Fruit fly (Drosophila melanogaster) whole organism, wandering third instar larva: ENCODE measurements around the gene Gbeta5.

Experiments used
- Abd-B ChIP-seq: fragments of >200 bp; optimal IDR thresholded peaks from 2 replicates; lab custom pipeline; 2017; ENCODE audit warnings: missing biosample characterization, missing genetic modification characterization
- CG32264 ChIP-seq: fragments of 200-800 bp; sonication (Bioruptor generic); optimal IDR thresholded peaks from 2 replicates; lab custom pipeline; 2016; ENCODE audit warnings: missing biosample characterization, missing genetic modification characterization
- CG9705 ChIP-seq: fragments of 200-800 bp; sonication (Bioruptor generic); optimal IDR thresholded peaks from 2 replicates; lab custom pipeline; 2018; ENCODE audit warnings: missing biosample characterization, mild to moderate bottlenecking, missing genetic modification characterization
- CrebA ChIP-seq: fragments of 200-800 bp; sonication (Bioruptor generic); optimal IDR thresholded peaks from 2 replicates; lab custom pipeline; 2016; ENCODE audit warnings: missing biosample characterization, mild to moderate bottlenecking, missing genetic modification characterization, borderline replicate concordance
- Dfd ChIP-seq: fragments of >200 bp; optimal IDR thresholded peaks from 2 replicates; lab custom pipeline; 2017; ENCODE audit warnings: missing biosample characterization, missing genetic modification characterization
- Dif ChIP-seq: fragments of 200-275, 200-300 bp; sonication (Bioruptor generic); optimal IDR thresholded peaks from 2 replicates; lab custom pipeline; 2018; ENCODE audit warnings: missing biosample characterization, missing genetic modification characterization; ENCODE audit not compliant: partially characterized antibody
- GATAd ChIP-seq: sonication (Bioruptor generic); optimal IDR thresholded peaks from 2 replicates; lab custom pipeline; 2016; ENCODE audit warnings: missing biosample characterization, missing genetic modification characterization
- HLH106 ChIP-seq: fragments of 200-800 bp; optimal IDR thresholded peaks from 3 replicates; lab custom pipeline; 2019; ENCODE audit warnings: missing biosample characterization, mild to moderate bottlenecking, missing genetic modification characterization, moderate library complexity
- Hnf4 ChIP-seq: fragments of 200-800 bp; sonication (Bioruptor generic); optimal IDR thresholded peaks from 2 replicates; lab custom pipeline; 2016; ENCODE audit warnings: missing biosample characterization, mild to moderate bottlenecking, missing genetic modification characterization
- Hr78 ChIP-seq: fragments of >200 bp; optimal IDR thresholded peaks from 2 replicates; lab custom pipeline; 2017; ENCODE audit warnings: missing biosample characterization, missing genetic modification characterization
- Hr83 ChIP-seq: fragments of 200-300 bp; sonication (Bioruptor generic); optimal IDR thresholded peaks from 2 replicates; lab custom pipeline; 2016; ENCODE audit warnings: missing biosample characterization, mild to moderate bottlenecking, missing genetic modification characterization, moderate library complexity; ENCODE audit not compliant: poor library complexity, severe bottlenecking
- Jra ChIP-seq: sonication (Bioruptor generic); optimal IDR thresholded peaks from 2 replicates; lab custom pipeline; 2016; ENCODE audit warnings: missing biosample characterization, missing genetic modification characterization
- Mio ChIP-seq: sonication (Bioruptor generic); optimal IDR thresholded peaks from 2 replicates; lab custom pipeline; 2016; ENCODE audit warnings: missing biosample characterization, missing genetic modification characterization
- Myc ChIP-seq: fragments of >200 bp; optimal IDR thresholded peaks from 2 replicates; lab custom pipeline; 2017
- N ChIP-seq: fragments of >200 bp; optimal IDR thresholded peaks from 2 replicates; lab custom pipeline; 2018; ENCODE audit warnings: missing biosample characterization, missing external identifiers, missing genetic modification characterization
- OdsH ChIP-seq: fragments of 200-800 bp; sonication (Bioruptor generic); optimal IDR thresholded peaks from 2 replicates; lab custom pipeline; 2016; ENCODE audit warnings: missing biosample characterization, mild to moderate bottlenecking, missing genetic modification characterization
- Rel ChIP-seq, 2 experiments: fragments of 200-800 bp; sonication (Bioruptor generic) in 1 of 2; optimal IDR thresholded peaks; 2 replicates in 1 of 2; 3 replicates in 1 of 2; lab custom pipeline; 2016 to 2019; ENCODE audit warnings: mild to moderate bottlenecking in 2 of 2, missing biosample characterization in 2 of 2, missing genetic modification characterization in 2 of 2, moderate library complexity in 1 of 2
- Sp1 ChIP-seq: fragments of 200-800 bp; sonication (Bioruptor generic); optimal IDR thresholded peaks from 3 replicates; lab custom pipeline; 2019; ENCODE audit warnings: missing biosample characterization, mild to moderate bottlenecking, missing genetic modification characterization, moderate library complexity
- Vsx2 ChIP-seq: fragments of 200-300, 225-300 bp; sonication (Bioruptor generic); optimal IDR thresholded peaks from 2 replicates; lab custom pipeline; 2018; ENCODE audit warnings: missing biosample characterization, missing genetic modification characterization; ENCODE audit not compliant: partially characterized antibody
- br ChIP-seq: fragments of 200-800 bp; sonication (Bioruptor generic); optimal IDR thresholded peaks from 2 replicates; lab custom pipeline; 2016; ENCODE audit warnings: missing biosample characterization, missing genetic modification characterization
- brk ChIP-seq: fragments of 200-800 bp; sonication (Bioruptor generic); optimal IDR thresholded peaks from 2 replicates; lab custom pipeline; 2016; ENCODE audit warnings: missing biosample characterization, mild to moderate bottlenecking, missing genetic modification characterization
- dl ChIP-seq, 2 experiments: fragments of 175-275, 200-275 bp in 1 of 2; fragments of 200-275 bp in 1 of 2; sonication (Bioruptor generic); optimal IDR thresholded peaks; lab custom pipeline; 2018; ENCODE audit warnings: mild to moderate bottlenecking in 2 of 2, missing biosample characterization in 2 of 2, missing genetic modification characterization in 2 of 2, moderate library complexity in 2 of 2; ENCODE audit not compliant: partially characterized antibody in 2 of 2, insufficient read depth in 1 of 2
- dmrt93B ChIP-seq: fragments of 200-800 bp; sonication (Bioruptor generic); optimal IDR thresholded peaks from 2 replicates; lab custom pipeline; 2018; ENCODE audit warnings: missing biosample characterization, mild to moderate bottlenecking, missing genetic modification characterization
- dsf ChIP-seq: sonication (Bioruptor generic); optimal IDR thresholded peaks from 2 replicates; lab custom pipeline; 2016; ENCODE audit warnings: missing biosample characterization, missing genetic modification characterization, borderline replicate concordance
- ey ChIP-seq: fragments of 200-800 bp; sonication (Bioruptor generic); optimal IDR thresholded peaks from 2 replicates; lab custom pipeline; 2016; ENCODE audit warnings: missing biosample characterization, missing genetic modification characterization
- foxo ChIP-seq, 2 experiments: fragments of 200-800 bp; sonication (Bioruptor generic); optimal IDR thresholded peaks; 2 replicates in 1 of 2; 3 replicates in 1 of 2; lab custom pipeline; 2016 to 2017; ENCODE audit warnings: missing biosample characterization in 2 of 2, missing genetic modification characterization in 2 of 2
- fru ChIP-seq: fragments of 200-800 bp; sonication (Bioruptor generic); optimal IDR thresholded peaks from 3 replicates; lab custom pipeline; 2016; ENCODE audit warnings: missing biosample characterization, mild to moderate bottlenecking, missing genetic modification characterization
- h ChIP-seq: fragments of 200-800 bp; sonication (Bioruptor generic); optimal IDR thresholded peaks from 3 replicates; lab custom pipeline; 2016; ENCODE audit warnings: missing biosample characterization, mild to moderate bottlenecking, missing genetic modification characterization
- jim ChIP-seq: fragments of 175-275, 200-325 bp; sonication (Bioruptor generic); optimal IDR thresholded peaks from 2 replicates; lab custom pipeline; 2016; ENCODE audit warnings: missing biosample characterization, mild to moderate bottlenecking, missing genetic modification characterization
- lola ChIP-seq: fragments of >200 bp; optimal IDR thresholded peaks from 2 replicates; lab custom pipeline; 2017; ENCODE audit warnings: missing biosample characterization, missing genetic modification characterization
- pan ChIP-seq: fragments of >200 bp; optimal IDR thresholded peaks from 2 replicates; lab custom pipeline; 2017
- psq ChIP-seq: fragments of 200-800 bp; sonication (Bioruptor generic); optimal IDR thresholded peaks from 3 replicates; lab custom pipeline; 2017; ENCODE audit warnings: missing biosample characterization, mild to moderate bottlenecking, missing genetic modification characterization, moderate library complexity
- rgr ChIP-seq: fragments of 200-800 bp; sonication (Bioruptor generic); optimal IDR thresholded peaks from 3 replicates; lab custom pipeline; 2016; ENCODE audit warnings: missing biosample characterization, mild to moderate bottlenecking, missing genetic modification characterization
- sage ChIP-seq: fragments of 200-800 bp; sonication (Bioruptor generic); optimal IDR thresholded peaks from 2 replicates; lab custom pipeline; 2016; ENCODE audit warnings: missing biosample characterization, mild to moderate bottlenecking, missing genetic modification characterization
- sv ChIP-seq: fragments of 200-800 bp; sonication (Bioruptor generic); optimal IDR thresholded peaks from 3 replicates; lab custom pipeline; 2016; ENCODE audit warnings: missing biosample characterization, missing genetic modification characterization
- tai ChIP-seq: sonication (Bioruptor generic); optimal IDR thresholded peaks from 2 replicates; lab custom pipeline; 2016; ENCODE audit warnings: missing biosample characterization, missing genetic modification characterization
- usp ChIP-seq: fragments of >200 bp; optimal IDR thresholded peaks from 2 replicates; lab custom pipeline; 2017; ENCODE audit warnings: missing biosample characterization, missing genetic modification characterization
- woc ChIP-seq: sonication (Bioruptor generic); optimal IDR thresholded peaks from 2 replicates; lab custom pipeline; 2016; ENCODE audit warnings: missing biosample characterization, mild to moderate bottlenecking, missing genetic modification characterization

Gbeta5 gene

DNA sequence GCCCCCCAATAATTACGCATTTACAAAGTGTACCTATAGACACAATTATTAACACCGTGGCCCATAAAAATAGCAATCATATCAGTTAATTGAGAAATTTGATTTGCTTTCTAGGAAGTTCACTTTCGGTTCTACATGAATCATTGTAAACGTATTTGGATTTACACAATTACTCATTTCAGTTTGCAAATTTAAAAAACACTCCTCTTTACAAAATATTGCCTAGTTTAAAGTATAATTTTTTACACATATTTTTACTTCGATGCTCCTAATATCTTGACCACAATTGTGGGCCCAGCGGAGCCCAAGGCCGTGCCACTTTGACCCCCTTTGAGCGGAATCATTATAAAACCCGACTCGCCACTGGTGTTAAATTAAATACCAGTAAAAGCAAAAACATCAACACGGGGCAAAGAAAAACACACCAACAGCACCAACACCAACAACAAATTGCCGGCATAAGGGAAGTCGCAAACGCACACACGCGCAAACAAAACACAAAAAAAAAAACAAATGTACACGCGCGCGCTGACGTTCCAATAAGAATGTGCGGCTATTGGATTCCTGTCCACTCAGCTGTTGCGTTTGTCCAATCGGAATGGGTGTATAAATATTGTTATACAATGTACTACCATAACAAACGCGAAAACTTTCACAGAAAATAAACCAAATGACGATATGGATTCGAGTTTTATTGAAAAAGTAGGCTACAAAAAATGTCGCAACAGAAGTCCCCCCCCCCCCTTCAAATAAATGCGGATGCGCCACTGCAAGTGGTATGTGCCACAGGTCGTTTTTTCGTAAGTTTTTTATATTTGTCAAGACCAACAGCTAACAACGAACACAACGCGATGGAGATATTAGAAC is 37.4 kb downstream of the Gbeta5 start:
- TF ChIP-seq br (GFP tag; lab: Kevin White, UChicago) (peak; percentile 31), ey (GFP tag; lab: Kevin White, UChicago) (no peak), dl (GFP tag; optimal IDR thresholded peaks at IDR 0.05; lab: Kevin White, UChicago; ENCODE audit: insufficient read depth in 1 of 2, partially characterized antibody in 2 of 2) (no peak), dsf (no peak), usp (GFP tag; lab: Kevin White, UChicago) (no peak), foxo (GFP tag; optimal IDR thresholded peaks at IDR 0.05; lab: Kevin White, UChicago) (no peak), sv (GFP tag; lab: Kevin White, UChicago) (peak; percentile 3), CG9705 (GFP tag; lab: Kevin White, UChicago) (no peak), OdsH (GFP tag; lab: Kevin White, UChicago) (no peak), Hr83 (GFP tag; lab: Kevin White, UChicago) (no peak), Hr78 (GFP tag; lab: Kevin White, UChicago) (no peak), Rel (GFP tag; optimal IDR thresholded peaks at IDR 0.05; lab: Kevin White, UChicago) (no peak), Rel (tag; optimal IDR thresholded peaks at IDR 0.05; lab: Kevin White, UChicago) (no peak), Hnf4 (GFP tag; lab: Kevin White, UChicago) (peak; percentile 26), Dfd (GFP tag; lab: Kevin White, UChicago) (no peak), Sp1 (peak; percentile 19), Abd-B (GFP tag; lab: Kevin White, UChicago) (no peak), pan (lab: Kevin White, UChicago) (no peak), N (GFP tag; lab: Kevin White, UChicago) (no peak), Myc (lab: Kevin White, UChicago) (no peak), rgr (GFP tag; lab: Kevin White, UChicago) (peak; percentile 37), h (GFP tag; lab: Kevin White, UChicago) (peak; percentile 20), HLH106 (peak; percentile 29), brk (GFP tag; lab: Kevin White, UChicago) (no peak), lola (GFP tag; lab: Kevin White, UChicago) (no peak), dmrt93B (GFP tag; lab: Kevin White, UChicago) (no peak), CrebA (GFP tag; lab: Kevin White, UChicago) (no peak), Dif (GFP tag; lab: Kevin White, UChicago) (no peak), GATAd (GFP tag; lab: Kevin White, UChicago) (no peak), Mio (GFP tag; lab: Kevin White, UChicago) (no peak), Vsx2 (GFP tag; lab: Kevin White, UChicago) (no peak), sage (GFP tag; lab: Kevin White, UChicago) (no peak), CG32264 (GFP tag; lab: Kevin White, UChicago) (no peak), woc (GFP tag; lab: Kevin White, UChicago) (peak; percentile 25), psq (peak; percentile 7), Jra (GFP tag; lab: Kevin White, UChicago) (no peak), jim (GFP tag; lab: Kevin White, UChicago) (no peak), tai (no peak), fru (GFP tag; lab: Kevin White, UChicago) (no peak)
